Worm (Caenorhabditis elegans) whole organism, L4 larva: Measurements from ENCODE around the gene C35A11.3.

Experiments
- F44E2.7 ChIP-seq: fragments of 200-800 bp; sonication (Bioruptor generic); IDR thresholded peaks from 2 replicates; pipeline ENCODE4 v2.1.2; 2022; ENCODE audit warnings: missing genetic modification characterization, missing compliant biosample characterization
- ceh-20 ChIP-seq: fragments of 200-800 bp; sonication (Bioruptor generic); IDR thresholded peaks from 2 replicates; pipeline ENCODE4 v1.3.6; 2022; ENCODE audit warnings: missing genetic modification reagents, missing genetic modification characterization, missing compliant biosample characterization
- ceh-28 ChIP-seq: fragments of 150-350 bp; optimal IDR thresholded peaks from 2 replicates; lab custom pipeline; 2014; ENCODE audit warnings: missing biosample characterization, missing genetic modification reagents, missing genetic modification characterization
- lsy-2 ChIP-seq, 2 experiments: fragments of 150-350 bp in 1 of 2; sonication (generic microtip) in 1 of 2; optimal IDR thresholded peaks; 2 replicates each; lab custom pipeline; 2014 to 2017; ENCODE audit warnings: missing biosample characterization in 2 of 2, missing genetic modification characterization in 2 of 2
- madf-5 ChIP-seq, 2 experiments: fragments of 200-800 bp; sonication (Bioruptor generic); IDR thresholded peaks; 2 replicates each; pipeline ENCODE4 v1.3.6; 2022; ENCODE audit warnings: missing compliant biosample characterization in 2 of 2, missing genetic modification characterization in 2 of 2
- mdl-1 ChIP-seq, 2 experiments: fragments of 150-350 bp in 1 of 2; sonication (generic microtip) in 1 of 2; optimal IDR thresholded peaks; 2 replicates each; lab custom pipeline; 2014 to 2017; ENCODE audit warnings: missing biosample characterization in 2 of 2, missing genetic modification characterization in 2 of 2
- nhr-25 ChIP-seq: sonication (generic microtip); optimal IDR thresholded peaks from 2 replicates; lab custom pipeline; 2017; ENCODE audit warnings: missing genetic modification characterization, mild to moderate bottlenecking, missing compliant biosample characterization, antibody characterized with exemption, moderate library complexity, borderline replicate concordance; ENCODE audit not compliant: insufficient read depth
- nhr-76 ChIP-seq: fragments of 150-350 bp; optimal IDR thresholded peaks from 2 replicates; lab custom pipeline; 2014; ENCODE audit warnings: missing biosample characterization, missing genetic modification characterization
- pha-4 ChIP-seq, 2 experiments: fragments of 150-350 bp in 1 of 2; fragments of 200-800 bp in 1 of 2; sonication (Bioruptor generic) in 1 of 2; IDR thresholded peaks in 1 of 2; optimal IDR thresholded peaks in 1 of 2; 2 replicates each; pipeline versions ENCODE4 v1.3.6 to Lab custom; 2014 to 2022; ENCODE audit warnings: missing genetic modification characterization in 2 of 2, missing genetic modification reagents in 2 of 2, missing biosample characterization in 1 of 2, missing compliant biosample characterization in 1 of 2
- saeg-2 ChIP-seq: fragments of 200-800 bp; sonication (Bioruptor generic); IDR thresholded peaks from 2 replicates; pipeline ENCODE4 v1.3.6; 2022; ENCODE audit warnings: missing genetic modification reagents, missing genetic modification characterization, missing compliant biosample characterization
- snpc-4 ChIP-seq: fragments of 150-350 bp; optimal IDR thresholded peaks from 2 replicates; lab custom pipeline; 2014; ENCODE audit warnings: missing biosample characterization, missing genetic modification characterization
- unc-39 ChIP-seq: sonication (generic microtip); optimal IDR thresholded peaks from 2 replicates; lab custom pipeline; 2017; ENCODE audit warnings: missing biosample characterization, missing genetic modification characterization
- unc-62 ChIP-seq, 3 experiments: fragments of 150-350 bp in 1 of 3; sonication (generic microtip); optimal IDR thresholded peaks in 2 of 3; peaks in 1 of 3; 1 replicate in 1 of 3; 2 replicates in 2 of 3; lab custom pipeline; 2014 to 2017; ENCODE audit warnings: missing biosample characterization in 3 of 3, missing genetic modification characterization in 3 of 3, missing genetic modification reagents in 3 of 3, missing genotype in 1 of 3

DNA sequence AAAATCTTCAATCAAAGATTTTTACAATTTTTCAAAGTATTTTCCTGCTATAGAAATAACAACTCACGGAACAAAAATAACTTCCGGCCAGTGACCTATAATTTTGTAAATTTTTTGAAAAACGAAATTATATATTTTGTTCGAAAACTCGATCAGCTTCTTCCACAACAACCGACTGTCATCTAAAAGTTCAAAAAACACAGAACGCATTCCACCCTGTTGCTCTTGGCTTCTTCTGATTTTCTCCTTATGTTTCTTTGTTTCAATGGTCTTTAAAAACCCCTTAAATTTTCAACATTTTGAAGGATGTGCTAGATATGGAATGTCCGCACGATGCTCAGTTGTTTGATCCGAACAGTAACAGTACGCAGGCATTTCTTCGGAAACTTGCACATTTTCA, 32.8 kb downstream of the C35A11.3 start, which contains the start of gene dmsr-7:
- no peak for TF ChIP-seq saeg-2 (GFP tag; lab: Robert Waterston, UW)
- TF ChIP-seq ceh-28 (tag; lab: Kevin White, UChicago), result no peak
- TF ChIP-seq mdl-1 (tag; optimal IDR thresholded peaks at IDR 0.05; lab: Kevin White, UChicago), result no peak
- TF ChIP-seq unc-62 (GFP tag; optimal IDR thresholded peaks at IDR 0.05 in 1 of 2; lab: Kevin White, UChicago), result no peak
- TF ChIP-seq unc-62 (tag; optimal IDR thresholded peaks at IDR 0.05; lab: Kevin White, UChicago), result no peak
- no peak for TF ChIP-seq lsy-2 (tag; optimal IDR thresholded peaks at IDR 0.05; lab: Kevin White, UChicago)
- no peak for TF ChIP-seq madf-5 (GFP tag; IDR thresholded peaks at IDR 0.05; lab: Robert Waterston, UW)
- no peak for TF ChIP-seq nhr-76
- no peak for TF ChIP-seq pha-4 (GFP tag; IDR thresholded peaks at IDR 0.05; lab: Robert Waterston, UW)
- no peak for TF ChIP-seq pha-4 (tag; optimal IDR thresholded peaks at IDR 0.05; lab: Kevin White, UChicago)
- no peak for TF ChIP-seq ceh-20
- no peak for TF ChIP-seq nhr-25 (tag; lab: Kevin White, UChicago)
- no peak for TF ChIP-seq unc-39 (tag; lab: Kevin White, UChicago)
- no peak for TF ChIP-seq snpc-4 (tag; lab: Kevin White, UChicago)
- TF ChIP-seq F44E2.7 (GFP tag; lab: Robert Waterston, UW), result no peak
